Worm (Caenorhabditis elegans): Measurements from ENCODE around the gene nhr-41.

nhr-41 gene

ce11 chrIV:1385500-1385899 lies 515 bp upstream of the nhr-41 start:
- TF ChIP-seq hlh-30 (tag; optimal IDR thresholded peaks at IDR 0.05; ENCODE audit: insufficient read depth) (no peak), K09A11.1 (tag; optimal IDR thresholded peaks at IDR 0.05; ENCODE audit: insufficient read depth) (no peak), pha-4 (tag; optimal IDR thresholded peaks at IDR 0.05) (no peak), T23F11.4 (GFP tag; optimal IDR thresholded peaks at IDR 0.05) (no peak)

- TF ChIP-seq rnt-1 (tag; optimal IDR thresholded peaks at IDR 0.05) (peak; percentile 50), ets-4 (tag; optimal IDR thresholded peaks at IDR 0.05) (no peak), ceh-34 (tag; optimal IDR thresholded peaks at IDR 0.05) (peak; percentile 54), zip-5 (tag; optimal IDR thresholded peaks at IDR 0.05) (peak; percentile 10), pqm-1 (tag; optimal IDR thresholded peaks at IDR 0.05) (no peak), hlh-30 (tag; optimal IDR thresholded peaks at IDR 0.05; ENCODE audit: insufficient read depth) (no peak), pha-2 (tag; optimal IDR thresholded peaks at IDR 0.05) (peak; percentile 49), hlh-8 (tag; optimal IDR thresholded peaks at IDR 0.05) (peak; percentile 12), F13H6.1 (tag; optimal IDR thresholded peaks at IDR 0.05) (peak; percentile 42), unc-86 (tag; optimal IDR thresholded peaks at IDR 0.05) (peak; percentile 28), ttx-3 (tag; optimal IDR thresholded peaks at IDR 0.05) (peak; percentile 63), hlh-13 (GFP tag; optimal IDR thresholded peaks at IDR 0.05) (peak; percentile 50), hlh-15 (tag; optimal IDR thresholded peaks at IDR 0.05) (peak; percentile 52), pag-3 (tag; optimal IDR thresholded peaks at IDR 0.05; ENCODE audit: borderline replicate concordance) (no peak), unc-42 (tag; optimal IDR thresholded peaks at IDR 0.05) (peak; percentile 1), ahr-1 (tag; optimal IDR thresholded peaks at IDR 0.05) (peak; percentile 29), odd-2 (tag; optimal IDR thresholded peaks at IDR 0.05) (no peak), ama-1 (optimal IDR thresholded peaks at IDR 0.05) (no peak), gmeb-2 (tag; optimal IDR thresholded peaks at IDR 0.05) (peak; percentile 74), pax-1 (tag; optimal IDR thresholded peaks at IDR 0.05) (no peak), unc-3 (GFP tag; conservative IDR thresholded peaks at IDR 0.05) (0 out of 2 replicates have a peak, but pooled peaks have one; percentile 49), unc-3 (tag; optimal IDR thresholded peaks at IDR 0.05) (peak; percentile 49), fkh-6 (tag; optimal IDR thresholded peaks at IDR 0.05) (peak; percentile 81), ceh-18 (tag; optimal IDR thresholded peaks at IDR 0.05) (peak; percentile 38), K09A11.1 (tag; optimal IDR thresholded peaks at IDR 0.05; ENCODE audit: insufficient read depth) (peak; percentile 9), syd-9 (tag; optimal IDR thresholded peaks at IDR 0.05) (peak; percentile 28), ceh-30 (tag; optimal IDR thresholded peaks at IDR 0.05) (no peak), ceh-24 (tag; optimal IDR thresholded peaks at IDR 0.05) (no peak), npax-4 (tag; optimal IDR thresholded peaks at IDR 0.05) (peak; percentile 53), ceh-19 (GFP tag; optimal IDR thresholded peaks at IDR 0.05) (peak; percentile 60), ceh-6 (GFP tag; optimal IDR thresholded peaks at IDR 0.05) (peak; percentile 72), fax-1 (tag; optimal IDR thresholded peaks at IDR 0.05) (peak; percentile 29), pha-4 (tag; optimal IDR thresholded peaks at IDR 0.05) (no peak), C08G9.2 (tag; optimal IDR thresholded peaks at IDR 0.05) (peak; percentile 68), ceh-14 (tag; optimal IDR thresholded peaks at IDR 0.05) (peak; percentile 39), ref-2 (tag; optimal IDR thresholded peaks at IDR 0.05) (peak; percentile 64), ceh-22 (tag; optimal IDR thresholded peaks at IDR 0.05) (no peak), nfya-1 (tag; optimal IDR thresholded peaks at IDR 0.05) (peak; percentile 16), sox-4 (tag; optimal IDR thresholded peaks at IDR 0.05) (peak; percentile 61), K02D7.2 (tag; optimal IDR thresholded peaks at IDR 0.05) (peak; percentile 43), T23F11.4 (GFP tag; optimal IDR thresholded peaks at IDR 0.05) (peak; percentile 59), dve-1 (tag; optimal IDR thresholded peaks at IDR 0.05) (no peak), ceh-48 (tag; optimal IDR thresholded peaks at IDR 0.05) (peak; percentile 54), C38D4.7 (GFP tag; optimal IDR thresholded peaks at IDR 0.05) (peak; percentile 58), unc-55 (GFP tag; optimal IDR thresholded peaks at IDR 0.05) (no peak), Y22D7AL.16 (tag; optimal IDR thresholded peaks at IDR 0.05) (peak; percentile 59), tbx-7 (tag; optimal IDR thresholded peaks at IDR 0.05) (peak; percentile 32), dmd-4 (tag; optimal IDR thresholded peaks at IDR 0.05; ENCODE audit: borderline replicate concordance) (no peak), nhr-11 (tag; optimal IDR thresholded peaks at IDR 0.05) (no peak), elt-4 (tag; optimal IDR thresholded peaks at IDR 0.05) (no peak), sdc-2 (tag; optimal IDR thresholded peaks at IDR 0.05) (peak; percentile 59)
Measured at ce11 chrIV:1388079-1388478, 2.1 kb downstream of the nhr-41 start.

Measured in whole organism, late embryonic.